Fruit fly (Drosophila melanogaster) whole organism, adult: Measurements from ENCODE around the gene APC4.

Source experiments
- cic ChIP-seq: fragments of 200-800 bp; sonication (Bioruptor generic); optimal IDR thresholded peaks from 2 replicates; lab custom pipeline; 2017; ENCODE audit warnings: missing biosample characterization, mild to moderate bottlenecking, missing genetic modification characterization, moderate library complexity
- kay ChIP-seq: fragments of 200-800 bp; sonication (Bioruptor generic); peaks from one replicate; lab custom pipeline; 2016; ENCODE audit warnings: missing biosample characterization, missing genetic modification characterization, borderline replicate concordance
- pad ChIP-seq: fragments of 200-800 bp; sonication (Bioruptor generic); optimal IDR thresholded peaks from 3 replicates; lab custom pipeline; 2017; ENCODE audit warnings: missing biosample characterization, missing genetic modification characterization, mild to moderate bottlenecking, moderate library complexity, missing genetic modification reagents
- tj ChIP-seq: fragments of 200-800 bp; sonication (Bioruptor generic); optimal IDR thresholded peaks from 3 replicates; lab custom pipeline; 2017; ENCODE audit warnings: missing biosample characterization, mild to moderate bottlenecking, missing genetic modification characterization, moderate library complexity

- TF ChIP-seq kay (GFP tag; lab: Kevin White, UChicago): no peak
- no peak for TF ChIP-seq pad (GFP tag; lab: Kevin White, UChicago)
- no peak for TF ChIP-seq cic (GFP tag; lab: Kevin White, UChicago)
- TF ChIP-seq tj (GFP tag; lab: Kevin White, UChicago): no peak
Measured at dm6 chrX:9036113-9036512, 46.6 kb upstream of the APC4 start.
